Worm (Caenorhabditis elegans) whole organism, young adult: Measurements from ENCODE around the gene hot-7.

Experiments used
- F33H1.4 ChIP-seq: fragments of 200-800 bp; sonication (Bioruptor generic); IDR thresholded peaks from 2 replicates; pipeline ENCODE4 v1.3.6; 2022; ENCODE audit warnings: missing genetic modification reagents, missing genetic modification characterization, missing compliant biosample characterization
- F37B4.10 ChIP-seq: fragments of 200-800 bp; sonication (Bioruptor generic); IDR thresholded peaks from 2 replicates; pipeline ENCODE4 v1.3.6; 2022; ENCODE audit warnings: missing genetic modification characterization, missing compliant biosample characterization
- F39B2.1 ChIP-seq: fragments of 200-800 bp; sonication (Bioruptor generic); IDR thresholded peaks from 2 replicates; pipeline ENCODE4 v1.3.6; 2022; ENCODE audit warnings: missing genetic modification reagents, missing genetic modification characterization, missing compliant biosample characterization
- F57C9.4 ChIP-seq: sonication (generic microtip); optimal IDR thresholded peaks from 2 replicates; lab custom pipeline; 2017; ENCODE audit warnings: mild to moderate bottlenecking, missing genetic modification characterization, missing compliant biosample characterization
- K11D2.4 ChIP-seq: fragments of 200-800 bp; sonication (Bioruptor generic); IDR thresholded peaks from 2 replicates; pipeline ENCODE4 v1.3.6; 2022; ENCODE audit warnings: missing genetic modification reagents, missing genetic modification characterization, missing compliant biosample characterization
- K12H6.12 ChIP-seq: fragments of 200-800 bp; sonication (Bioruptor generic); optimal IDR thresholded peaks from 2 replicates; lab custom pipeline; 2018; ENCODE audit warnings: mild to moderate bottlenecking, missing genetic modification characterization, missing compliant biosample characterization
- Y67H2A.10 ChIP-seq: fragments of 200-800 bp; sonication (Bioruptor generic); conservative IDR thresholded peaks from 2 replicates; pipeline ENCODE4 v1.3.6; 2022; ENCODE audit warnings: missing genetic modification reagents, missing genetic modification characterization, missing compliant biosample characterization
- Y79H2A.3 ChIP-seq: fragments of 200-800 bp; sonication (Bioruptor generic); conservative IDR thresholded peaks from 2 replicates; pipeline ENCODE4 v1.3.6; 2022; ENCODE audit warnings: missing genetic modification reagents, missing genetic modification characterization, missing compliant biosample characterization
- Y95B8A.8 ChIP-seq: fragments of 200-800 bp; sonication (Bioruptor generic); IDR thresholded peaks from 2 replicates; pipeline ENCODE4 v1.3.6; 2022; ENCODE audit warnings: missing genetic modification reagents, missing genetic modification characterization, missing compliant biosample characterization
- aptf-2 ChIP-seq: fragments of 200-800 bp; sonication (Bioruptor generic); conservative IDR thresholded peaks from 2 replicates; pipeline ENCODE4 v1.3.6; 2022; ENCODE audit warnings: missing genetic modification reagents, missing genetic modification characterization, missing compliant biosample characterization
- aptf-3 ChIP-seq: fragments of 200-800 bp; sonication (Bioruptor generic); IDR thresholded peaks from 2 replicates; pipeline ENCODE4 v1.3.6; 2022; ENCODE audit warnings: missing genetic modification characterization, missing compliant biosample characterization
- bed-1 ChIP-seq: fragments of 200-800 bp; sonication (Bioruptor generic); IDR thresholded peaks from 2 replicates; pipeline ENCODE4 v1.3.6; 2022; ENCODE audit warnings: missing genetic modification reagents, missing genetic modification characterization, missing compliant biosample characterization
- bed-2 ChIP-seq: fragments of 200-800 bp; sonication (Bioruptor generic); IDR thresholded peaks from 2 replicates; pipeline ENCODE4 v1.3.6; 2022; ENCODE audit warnings: missing genetic modification reagents, missing genetic modification characterization, missing compliant biosample characterization
- ccch-3 ChIP-seq: fragments of 200-800 bp; sonication (Bioruptor generic); optimal IDR thresholded peaks from 2 replicates; lab custom pipeline; 2018; ENCODE audit warnings: mild to moderate bottlenecking, missing genetic modification characterization, missing compliant biosample characterization
- cebp-1 ChIP-seq, 2 experiments: fragments of 200-800 bp in 1 of 2; sonication (Bioruptor generic) in 1 of 2; sonication (generic microtip) in 1 of 2; IDR thresholded peaks in 1 of 2; optimal IDR thresholded peaks in 1 of 2; 2 replicates each; pipeline versions ENCODE4 v1.3.6 to Lab custom; 2017 to 2022; ENCODE audit warnings: missing compliant biosample characterization in 2 of 2, missing genetic modification characterization in 2 of 2, mild to moderate bottlenecking in 1 of 2, missing genetic modification reagents in 1 of 2, moderate library complexity in 1 of 2
- ekl-4 ChIP-seq: fragments of 200-800 bp; sonication (Bioruptor generic); IDR thresholded peaks from 2 replicates; pipeline ENCODE4 v1.3.6; 2022; ENCODE audit warnings: missing genetic modification reagents, missing genetic modification characterization, missing compliant biosample characterization
- hmg-20 ChIP-seq: fragments of 200-800 bp; sonication (Bioruptor generic); IDR thresholded peaks from 2 replicates; pipeline ENCODE4 v1.3.6; 2022; ENCODE audit warnings: missing genetic modification reagents, missing genetic modification characterization, missing compliant biosample characterization
- hrde-1 ChIP-seq: sonication (generic microtip); optimal IDR thresholded peaks from 2 replicates; lab custom pipeline; 2016; ENCODE audit warnings: missing genetic modification characterization, mild to moderate bottlenecking, missing compliant biosample characterization, moderate library complexity, missing genotype, missing genetic modification reagents, borderline replicate concordance
- let-526 ChIP-seq: fragments of 200-800 bp; sonication (Bioruptor generic); IDR thresholded peaks from 2 replicates; pipeline ENCODE4 v1.3.6; 2022; ENCODE audit warnings: missing genetic modification reagents, missing genetic modification characterization, missing compliant biosample characterization
- lin-40 ChIP-seq: sonication (generic microtip); optimal IDR thresholded peaks from 2 replicates; lab custom pipeline; 2016; ENCODE audit warnings: missing genetic modification characterization, mild to moderate bottlenecking, missing compliant biosample characterization, missing genotype, missing genetic modification reagents
- lir-1 ChIP-seq: fragments of 200-800 bp; sonication (Bioruptor generic); conservative IDR thresholded peaks from 2 replicates; pipeline ENCODE4 v1.3.6; 2022; ENCODE audit warnings: missing genetic modification reagents, missing genetic modification characterization, missing compliant biosample characterization
- lsy-27 ChIP-seq: sonication (generic microtip); optimal IDR thresholded peaks from 2 replicates; lab custom pipeline; 2017; ENCODE audit warnings: missing genetic modification characterization, mild to moderate bottlenecking, missing compliant biosample characterization, antibody characterized with exemption, missing genotype, borderline replicate concordance; ENCODE audit not compliant: insufficient read depth
- madf-8 ChIP-seq: fragments of 200-800 bp; sonication (Bioruptor generic); conservative IDR thresholded peaks from 2 replicates; pipeline ENCODE4 v1.3.6; 2022; ENCODE audit warnings: missing genetic modification reagents, missing genetic modification characterization, missing compliant biosample characterization
- mes-4 ChIP-seq: sonication (generic microtip); optimal IDR thresholded peaks from 2 replicates; lab custom pipeline; 2016; ENCODE audit warnings: missing genotype, missing genetic modification characterization, missing compliant biosample characterization
- mxl-1 ChIP-seq: sonication (generic microtip); optimal IDR thresholded peaks from 2 replicates; lab custom pipeline; 2016; ENCODE audit warnings: missing genetic modification characterization, missing compliant biosample characterization
- nfya-1 ChIP-seq: sonication (generic microtip); optimal IDR thresholded peaks from 2 replicates; lab custom pipeline; 2017; ENCODE audit warnings: antibody characterized with exemption, missing compliant biosample characterization, missing genetic modification characterization, borderline replicate concordance; ENCODE audit not compliant: insufficient read depth
- nfyb-1 ChIP-seq: fragments of 200-800 bp; sonication (Bioruptor generic); IDR thresholded peaks from 2 replicates; pipeline ENCODE4 v1.3.6; 2022; ENCODE audit warnings: missing genetic modification reagents, missing genetic modification characterization, missing compliant biosample characterization
- nhr-27 ChIP-seq: fragments of 200-800 bp; sonication (Bioruptor generic); optimal IDR thresholded peaks from 2 replicates; lab custom pipeline; 2018; ENCODE audit warnings: mild to moderate bottlenecking, missing genetic modification characterization, moderate library complexity, missing compliant biosample characterization
- nhr-80 ChIP-seq: sonication (generic microtip); optimal IDR thresholded peaks from 2 replicates; lab custom pipeline; 2016; ENCODE audit warnings: missing genetic modification characterization, missing compliant biosample characterization
- pha-4 ChIP-seq: fragments of 150-350 bp; sonication (generic microtip); optimal IDR thresholded peaks from 2 replicates; lab custom pipeline; 2014; ENCODE audit warnings: missing biosample characterization, missing genetic modification reagents, missing genetic modification characterization
- rcor-1 ChIP-seq: fragments of 200-800 bp; sonication (Bioruptor generic); IDR thresholded peaks from 2 replicates; pipeline ENCODE4 v1.3.6; 2022; ENCODE audit warnings: missing genetic modification reagents, missing genetic modification characterization, missing compliant biosample characterization
- snpc-1.3 ChIP-seq: sonication (generic microtip); optimal IDR thresholded peaks from 2 replicates; lab custom pipeline; 2017; ENCODE audit warnings: missing genetic modification characterization, mild to moderate bottlenecking, missing compliant biosample characterization, antibody characterized with exemption, moderate library complexity, missing genotype, missing genetic modification reagents; ENCODE audit not compliant: insufficient read depth
- snpc-3.4 ChIP-seq: sonication (generic microtip); optimal IDR thresholded peaks from 2 replicates; lab custom pipeline; 2017; ENCODE audit warnings: missing genetic modification characterization, mild to moderate bottlenecking, missing compliant biosample characterization, antibody characterized with exemption, moderate library complexity, missing genotype, missing genetic modification reagents
- tlf-1 ChIP-seq: fragments of 200-800 bp; sonication (Bioruptor generic); optimal IDR thresholded peaks from 2 replicates; lab custom pipeline; 2018; ENCODE audit warnings: mild to moderate bottlenecking, missing genetic modification characterization, missing compliant biosample characterization
- unc-130 ChIP-seq: sonication (generic microtip); optimal IDR thresholded peaks from 2 replicates; lab custom pipeline; 2016; ENCODE audit warnings: missing genetic modification reagents, missing genetic modification characterization, missing compliant biosample characterization
- xnd-1 ChIP-seq: sonication (generic microtip); optimal IDR thresholded peaks from 2 replicates; lab custom pipeline; 2016; ENCODE audit warnings: missing genotype, missing genetic modification reagents, missing genetic modification characterization, missing compliant biosample characterization
- zfh-2 ChIP-seq: fragments of 200-800 bp; sonication (Bioruptor generic); conservative IDR thresholded peaks from 2 replicates; pipeline ENCODE4 v1.3.6; 2022; ENCODE audit warnings: missing genetic modification reagents, missing genetic modification characterization, missing compliant biosample characterization
- ztf-18 ChIP-seq: sonication (generic microtip); optimal IDR thresholded peaks from 2 replicates; lab custom pipeline; 2016; ENCODE audit warnings: missing genotype, mild to moderate bottlenecking, missing genetic modification characterization, missing compliant biosample characterization
- ztf-22 ChIP-seq: fragments of 200-800 bp; sonication (Bioruptor generic); optimal IDR thresholded peaks from 2 replicates; lab custom pipeline; 2018; ENCODE audit warnings: mild to moderate bottlenecking, missing genetic modification characterization, moderate library complexity, missing compliant biosample characterization
- ztf-26 ChIP-seq: sonication (generic microtip); optimal IDR thresholded peaks from 2 replicates; lab custom pipeline; 2017; ENCODE audit warnings: missing genetic modification characterization, missing compliant biosample characterization

Gene hot-7

DNA sequence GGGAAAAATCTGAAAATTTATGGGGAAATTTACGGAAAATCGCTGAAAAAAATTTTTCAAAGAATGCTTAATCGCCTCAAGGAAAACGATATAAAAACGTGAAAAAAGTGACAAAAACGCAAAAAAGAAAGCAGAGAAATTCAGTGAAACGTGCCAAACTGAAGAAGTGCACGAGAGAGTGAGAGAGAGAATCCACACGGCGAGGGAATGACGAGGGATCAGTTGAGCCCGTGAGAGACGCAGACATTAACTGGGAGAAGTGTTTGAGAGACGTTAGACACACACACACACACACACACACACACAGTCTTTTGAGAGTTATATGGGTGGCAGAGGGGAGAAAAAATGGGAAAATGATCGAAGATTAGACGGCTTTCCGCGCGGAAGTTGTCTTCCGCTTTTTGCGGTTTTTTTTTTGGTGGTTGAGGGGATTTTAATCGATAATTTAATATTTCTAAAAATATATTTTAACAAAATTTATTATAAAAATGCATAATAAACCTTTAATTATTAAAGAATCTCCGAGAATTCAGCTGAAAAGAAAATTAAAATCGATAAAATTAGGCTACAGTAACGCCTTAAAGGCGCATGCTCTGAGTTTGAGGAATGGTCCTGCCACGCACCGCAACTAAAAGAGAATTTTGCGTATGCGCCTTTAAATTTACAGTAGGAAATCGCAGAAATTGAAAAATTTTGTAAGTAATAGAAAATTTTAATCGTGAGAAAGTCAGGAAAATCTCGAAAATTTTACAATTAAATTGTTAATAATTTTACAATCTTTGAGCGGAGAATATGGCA is 33.4 kb downstream of the hot-7 start (continued):
- TF ChIP-seq lsy-27 (tag; lab: Kevin White, UChicago) (no peak), snpc-3.4 (tag; lab: Kevin White, UChicago) (peak; percentile 84), lir-1 (GFP tag; lab: Robert Waterston, UW) (peak; percentile 56; the same call in 1 of the 2 replicates), Y67H2A.10 (GFP tag; lab: Robert Waterston, UW) (no peak), madf-8 (GFP tag; lab: Robert Waterston, UW) (peak; percentile 97), aptf-3 (no peak), let-526 (no peak), snpc-1.3 (tag; lab: Kevin White, UChicago) (peak; percentile 86), nfyb-1 (GFP tag; lab: Robert Waterston, UW) (no peak), F39B2.1 (no peak), lin-40 (peak; percentile 20), nfya-1 (tag; lab: Kevin White, UChicago) (no peak), F37B4.10 (GFP tag; lab: Robert Waterston, UW) (no peak), aptf-2 (GFP tag; lab: Robert Waterston, UW) (no peak), Y95B8A.8 (GFP tag; lab: Robert Waterston, UW) (peak; percentile 78; the same call in 1 of the 2 replicates), zfh-2 (GFP tag; lab: Robert Waterston, UW) (no peak; the same call in 1 of the 2 replicates), ccch-3 (GFP tag; lab: Kevin White, UChicago) (no peak), mxl-1 (tag; lab: Kevin White, UChicago) (no peak), cebp-1 (GFP tag; IDR thresholded peaks at IDR 0.05; lab: Robert Waterston, UW) (no peak), cebp-1 (tag; optimal IDR thresholded peaks at IDR 0.05; lab: Kevin White, UChicago) (peak; percentile 44), tlf-1 (GFP tag; lab: Kevin White, UChicago) (peak; percentile 73), bed-2 (GFP tag; lab: Robert Waterston, UW) (no peak), K12H6.12 (tag; lab: Kevin White, UChicago) (peak; percentile 15), ztf-26 (tag; lab: Kevin White, UChicago) (no peak), Y79H2A.3 (GFP tag; lab: Robert Waterston, UW) (no peak), rcor-1 (GFP tag; lab: Robert Waterston, UW) (peak; percentile 82), hmg-20 (GFP tag; lab: Robert Waterston, UW) (0 out of 2 replicates have a peak, but pooled peaks have one; percentile 7), xnd-1 (tag; lab: Kevin White, UChicago) (peak; percentile 100), ztf-18 (tag; lab: Kevin White, UChicago) (peak; percentile 70), bed-1 (no peak), K11D2.4 (GFP tag; lab: Robert Waterston, UW) (no peak), ztf-22 (no peak), pha-4 (no peak), F57C9.4 (tag; lab: Kevin White, UChicago) (no peak), mes-4 (tag; lab: Kevin White, UChicago) (no peak), unc-130 (GFP tag; lab: Kevin White, UChicago) (peak; percentile 31), nhr-27 (tag; lab: Kevin White, UChicago) (no peak), nhr-80 (tag; lab: Kevin White, UChicago) (peak; percentile 28), hrde-1 (tag; lab: Kevin White, UChicago) (peak; percentile 38), ekl-4 (GFP tag; lab: Robert Waterston, UW) (peak; percentile 74), F33H1.4 (peak; percentile 99)
